Worm (Caenorhabditis elegans) whole organism, mixed stage, embryonic: ENCODE measurements around the gene F08C6.5.

ENCODE experiments used
- M03D4.4 ChIP-seq: sonication (generic microtip); optimal IDR thresholded peaks from 2 replicates; lab custom pipeline; 2017; ENCODE audit warnings: mild to moderate bottlenecking, missing genetic modification characterization, missing compliant biosample characterization
- blmp-1 ChIP-seq: fragments of 150-350 bp; optimal IDR thresholded peaks from 2 replicates; lab custom pipeline; 2014; ENCODE audit warnings: missing biosample characterization, missing genetic modification characterization
- ces-1 ChIP-seq: fragments of 150-350 bp; optimal IDR thresholded peaks from 2 replicates; lab custom pipeline; 2014; ENCODE audit warnings: missing biosample characterization, missing genetic modification reagents, missing genetic modification characterization
- flh-1 ChIP-seq: fragments of 200-800 bp; sonication (Bioruptor generic); optimal IDR thresholded peaks from 2 replicates; lab custom pipeline; 2018; ENCODE audit warnings: mild to moderate bottlenecking, missing genetic modification characterization, moderate library complexity, missing compliant biosample characterization
- lin-32 ChIP-seq: fragments of 200-800 bp; sonication (Bioruptor generic); optimal IDR thresholded peaks from 2 replicates; lab custom pipeline; 2018; ENCODE audit warnings: mild to moderate bottlenecking, missing genetic modification characterization, missing compliant biosample characterization
- mab-5 ChIP-seq: fragments of 150-350 bp; optimal IDR thresholded peaks from 2 replicates; lab custom pipeline; 2014; ENCODE audit warnings: missing biosample characterization, missing genetic modification characterization
- mls-2 ChIP-seq: sonication (generic microtip); optimal IDR thresholded peaks from 2 replicates; lab custom pipeline; 2016; ENCODE audit warnings: mild to moderate bottlenecking, missing genetic modification characterization, moderate library complexity, missing compliant biosample characterization
- nhr-12 ChIP-seq: fragments of 150-350 bp; optimal IDR thresholded peaks from 2 replicates; lab custom pipeline; 2014; ENCODE audit warnings: missing biosample characterization, missing genetic modification characterization
- nhr-237 ChIP-seq: fragments of 150-350 bp; optimal IDR thresholded peaks from 2 replicates; lab custom pipeline; 2014; ENCODE audit warnings: missing biosample characterization, missing genetic modification characterization
- sem-2 ChIP-seq: fragments of 200-800 bp; sonication (Bioruptor generic); optimal IDR thresholded peaks from 2 replicates; lab custom pipeline; 2018; ENCODE audit warnings: mild to moderate bottlenecking, missing genetic modification characterization, missing compliant biosample characterization
- sptf-1 ChIP-seq: sonication (generic microtip); optimal IDR thresholded peaks from 2 replicates; lab custom pipeline; 2017; ENCODE audit warnings: mild to moderate bottlenecking, missing genetic modification characterization, moderate library complexity, missing compliant biosample characterization
- tbx-8 ChIP-seq: fragments of 200-800 bp; sonication (Bioruptor generic); optimal IDR thresholded peaks from 2 replicates; lab custom pipeline; 2018; ENCODE audit warnings: mild to moderate bottlenecking, missing genetic modification characterization, moderate library complexity, missing compliant biosample characterization
- unc-120 ChIP-seq: sonication (generic microtip); optimal IDR thresholded peaks from 2 replicates; lab custom pipeline; 2017; ENCODE audit warnings: missing genetic modification characterization, missing compliant biosample characterization; ENCODE audit not compliant: poor library complexity, severe bottlenecking
- unc-39 ChIP-seq: fragments of 150-350 bp; optimal IDR thresholded peaks from 2 replicates; lab custom pipeline; 2014; ENCODE audit warnings: missing biosample characterization, missing genetic modification characterization

Gene F08C6.5

DNA sequence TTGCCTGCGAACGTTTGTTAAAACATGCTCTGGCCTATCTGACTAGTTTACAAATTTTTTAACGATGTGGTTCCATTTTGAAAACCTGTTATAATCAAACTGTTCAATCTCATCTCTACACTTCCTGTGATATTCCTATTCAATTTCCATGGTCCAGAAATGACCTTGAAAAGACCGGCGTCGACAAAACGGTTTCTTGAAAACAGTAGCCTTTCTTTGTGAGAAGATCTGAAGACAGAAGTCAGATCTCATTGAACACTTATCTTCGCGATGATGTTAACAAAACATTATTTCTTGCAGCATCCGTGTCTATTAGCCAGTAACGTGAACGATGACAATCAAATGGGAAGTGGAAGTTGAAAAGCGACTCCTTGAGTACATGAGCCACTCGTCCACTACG, 37.4 kb downstream of the F08C6.5 start, which contains the start of gene C44E12.1:
Gene C44E12.1 (plus strand): TSS at position 301 of the 400 bp plus-strand sequence.
- no peak for TF ChIP-seq ces-1 (GFP tag; lab: Kevin White, UChicago)

- TF ChIP-seq blmp-1 = no peak
- TF ChIP-seq nhr-12 (tag; lab: Kevin White, UChicago) = no peak
- TF ChIP-seq sptf-1 = no peak
- no peak for TF ChIP-seq mls-2 (tag; lab: Kevin White, UChicago)
- TF ChIP-seq unc-120 = no peak
- TF ChIP-seq mab-5 (tag; lab: Kevin White, UChicago) = no peak
- no peak for TF ChIP-seq flh-1 (GFP tag; lab: Kevin White, UChicago)
- TF ChIP-seq nhr-237 (tag; lab: Kevin White, UChicago) = no peak
- TF ChIP-seq unc-39 = no peak
- TF ChIP-seq sem-2 = no peak
- TF ChIP-seq M03D4.4 (tag; lab: Kevin White, UChicago) = no peak
- TF ChIP-seq lin-32 (GFP tag; lab: Kevin White, UChicago) = no peak
- TF ChIP-seq tbx-8 = no peak
- TF ChIP-seq, all 35 proteins: peak for 0
Measured at ce11 chrX:7607982-7608381, 48.8 kb downstream of the F08C6.5 start, which contains the start of gene twk-17. Gene twk-17 (minus strand): TSS chrX:7608082.
